Worm (Caenorhabditis elegans) whole organism, L1 larva: ENCODE measurements around the gene nspf-1.

ENCODE experiments used
- ama-1 ChIP-seq: fragments of 150-350 bp; optimal IDR thresholded peaks from 2 replicates; lab custom pipeline; 2014
- mep-1 ChIP-seq: fragments of 150-350 bp; optimal IDR thresholded peaks from 2 replicates; lab custom pipeline; 2014; ENCODE audit warnings: missing biosample characterization, missing genetic modification characterization

ce11 chrII:2702757-2703156 is 15.3 kb downstream of the nspf-1 start, which contains the start of gene sri-60:
- TF ChIP-seq ama-1 (lab: Kevin White, UChicago) (no peak), mep-1 (tag; lab: Kevin White, UChicago) (no peak)
